Worm (Caenorhabditis elegans) whole organism, young adult: ENCODE measurements around the gene F07E5.5.
"Not testable (repeated sequence)": the region's sequence is repeated elsewhere in the genome, so short reads cannot be mapped to it uniquely, and the experiment has no call there.

Experiments
- D2030.7 ChIP-seq: fragments of 200-800 bp; sonication (Bioruptor generic); IDR thresholded peaks from 2 replicates; pipeline ENCODE4 v1.3.6; 2022; ENCODE audit warnings: missing genetic modification reagents, missing genetic modification characterization, missing compliant biosample characterization
- attf-5 ChIP-seq: fragments of 200-800 bp; sonication (Bioruptor generic); optimal IDR thresholded peaks from 2 replicates; lab custom pipeline; 2018; ENCODE audit warnings: mild to moderate bottlenecking, missing genetic modification characterization, missing compliant biosample characterization
- cebp-2 ChIP-seq: fragments of 200-800 bp; sonication (Bioruptor generic); IDR thresholded peaks from 2 replicates; pipeline ENCODE4 v1.3.6; 2022; ENCODE audit warnings: missing genetic modification characterization, missing compliant biosample characterization
- die-1 ChIP-seq: sonication (generic microtip); optimal IDR thresholded peaks from 2 replicates; lab custom pipeline; 2016; ENCODE audit warnings: missing genotype, mild to moderate bottlenecking, missing genetic modification characterization, missing compliant biosample characterization
- madf-10 ChIP-seq: sonication (generic microtip); optimal IDR thresholded peaks from 2 replicates; lab custom pipeline; 2016; ENCODE audit warnings: mild to moderate bottlenecking, missing genetic modification characterization, missing compliant biosample characterization
- mcd-1 ChIP-seq: fragments of 200-800 bp; sonication (Bioruptor generic); IDR thresholded peaks from 2 replicates; pipeline ENCODE4 v1.3.6; 2022; ENCODE audit warnings: missing genetic modification reagents, missing genetic modification characterization, missing compliant biosample characterization
- nhr-90 ChIP-seq: sonication (generic microtip); optimal IDR thresholded peaks from 2 replicates; lab custom pipeline; 2016; ENCODE audit warnings: missing genotype, mild to moderate bottlenecking, missing genetic modification characterization, missing compliant biosample characterization
- rpc-1 ChIP-seq, 2 experiments: fragments of 150-350 bp in 1 of 2; sonication (generic microtip) in 1 of 2; optimal IDR thresholded peaks; 2 replicates each; lab custom pipeline; 2014 to 2018; ENCODE audit warnings: missing biosample characterization in 1 of 2, missing genetic modification characterization in 1 of 2, missing genetic modification reagents in 1 of 2, missing genotype in 1 of 2
- sptf-2 ChIP-seq: fragments of 200-800 bp; sonication (Bioruptor generic); optimal IDR thresholded peaks from 2 replicates; lab custom pipeline; 2018; ENCODE audit warnings: mild to moderate bottlenecking, missing genetic modification characterization, missing compliant biosample characterization
- tbx-9 ChIP-seq: sonication (generic microtip); optimal IDR thresholded peaks from 2 replicates; lab custom pipeline; 2016; ENCODE audit warnings: borderline replicate concordance, missing genetic modification characterization, inconsistent platforms, missing compliant biosample characterization

DNA sequence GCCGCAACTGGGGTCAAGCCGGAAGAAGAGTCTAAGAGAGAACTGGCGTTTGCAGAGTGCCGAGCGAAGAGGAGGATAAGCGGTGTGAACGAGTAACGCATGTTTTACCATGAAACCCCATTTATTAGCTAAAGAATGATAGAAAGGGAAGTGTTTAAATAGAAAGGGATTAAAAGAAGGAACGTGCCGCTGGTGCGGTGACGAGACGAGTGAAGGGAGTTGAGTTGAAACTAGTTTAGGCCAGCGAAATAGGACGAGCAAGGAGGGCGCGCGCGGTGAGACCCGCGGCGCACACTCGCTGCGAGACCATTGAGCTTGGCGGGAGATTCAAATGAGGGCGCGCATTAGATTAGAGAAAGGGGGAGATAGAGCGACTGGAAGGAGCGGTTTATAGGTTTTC is 12.3 kb downstream of the F07E5.5 start, which contains the start of gene math-1:
- not testable (repeated sequence) for TF ChIP-seq cebp-2 (GFP tag; lab: Robert Waterston, UW); rpc-1 (optimal IDR thresholded peaks at IDR 0.05; lab: Kevin White, UChicago); rpc-1 (tag; optimal IDR thresholded peaks at IDR 0.05; lab: Kevin White, UChicago); die-1 (tag; lab: Kevin White, UChicago); nhr-90 (tag; lab: Kevin White, UChicago); D2030.7 (GFP tag; lab: Robert Waterston, UW); tbx-9 (tag; lab: Kevin White, UChicago); mcd-1 (GFP tag; lab: Robert Waterston, UW); madf-10 (tag; lab: Kevin White, UChicago); attf-5; sptf-2 (GFP tag; lab: Kevin White, UChicago)
